Worm (Caenorhabditis elegans) whole organism, L3 larva: ENCODE results near the gene dpy-28.
A peak's percentile ranks its signal among the peaks of the same experiment; 100 is the strongest.

Experiments
- R02D3.7 ChIP-seq: fragments of 150-350 bp; optimal IDR thresholded peaks from 2 replicates; lab custom pipeline; 2014; ENCODE audit warnings: missing biosample characterization, missing genetic modification characterization
- ZK546.5 ChIP-seq: sonication (generic microtip); optimal IDR thresholded peaks from 2 replicates; lab custom pipeline; 2017; ENCODE audit warnings: missing biosample characterization, missing genetic modification characterization
- aly-2 ChIP-seq: fragments of 150-350 bp; optimal IDR thresholded peaks from 2 replicates; lab custom pipeline; 2014; ENCODE audit warnings: missing biosample characterization, missing genetic modification characterization
- ama-1 ChIP-seq: fragments of 150-350 bp; optimal IDR thresholded peaks from 2 replicates; lab custom pipeline; 2018
- ceh-16 ChIP-seq: sonication (generic microtip); optimal IDR thresholded peaks from 2 replicates; lab custom pipeline; 2017; ENCODE audit warnings: missing biosample characterization, missing genetic modification characterization
- ceh-28 ChIP-seq: fragments of 150-350 bp; optimal IDR thresholded peaks from 2 replicates; lab custom pipeline; 2014; ENCODE audit warnings: missing biosample characterization, missing genetic modification reagents, missing genetic modification characterization
- ceh-82 ChIP-seq: fragments of 150-350 bp; optimal IDR thresholded peaks from 2 replicates; lab custom pipeline; 2014; ENCODE audit warnings: missing biosample characterization, missing genetic modification characterization
- ceh-9 ChIP-seq: sonication (generic microtip); optimal IDR thresholded peaks from 2 replicates; lab custom pipeline; 2018; ENCODE audit warnings: missing biosample characterization, missing genetic modification characterization
- daf-12 ChIP-seq: fragments of 150-350 bp; optimal IDR thresholded peaks from 2 replicates; lab custom pipeline; 2014; ENCODE audit warnings: missing biosample characterization, missing genetic modification reagents, missing genetic modification characterization
- egl-27 ChIP-seq: sonication (generic microtip); optimal IDR thresholded peaks from 4 replicates; lab custom pipeline; 2017; ENCODE audit warnings: missing biosample characterization, missing genetic modification reagents, missing genetic modification characterization
- egl-5 ChIP-seq: fragments of 150-350 bp; optimal IDR thresholded peaks from 2 replicates; lab custom pipeline; 2017; ENCODE audit warnings: missing biosample characterization, missing genetic modification reagents, missing genetic modification characterization, inconsistent platforms
- elt-1 ChIP-seq: fragments of 150-350 bp; optimal IDR thresholded peaks from 2 replicates; lab custom pipeline; 2014; ENCODE audit warnings: missing biosample characterization, missing genetic modification characterization
- elt-2 ChIP-seq: sonication (generic microtip); optimal IDR thresholded peaks from 2 replicates; lab custom pipeline; 2016; ENCODE audit warnings: missing genetic modification reagents, mild to moderate bottlenecking, missing genetic modification characterization, missing compliant biosample characterization
- elt-3 ChIP-seq, 3 experiments: fragments of 150-350 bp in 1 of 3; sonication (generic microtip) in 2 of 3; optimal IDR thresholded peaks; 2 replicates in 2 of 3; 4 replicates in 1 of 3; lab custom pipeline; 2014 to 2017; ENCODE audit warnings: missing biosample characterization in 3 of 3, missing genetic modification characterization in 3 of 3
- eor-1 ChIP-seq, 2 experiments: fragments of 150-350 bp; optimal IDR thresholded peaks; 2 replicates each; lab custom pipeline; 2014 to 2018; ENCODE audit warnings: missing biosample characterization in 2 of 2, missing genetic modification characterization in 2 of 2
- fkh-10 ChIP-seq: sonication (generic microtip); optimal IDR thresholded peaks from 2 replicates; lab custom pipeline; 2017; ENCODE audit warnings: missing biosample characterization, missing genetic modification reagents, missing genetic modification characterization
- fos-1 ChIP-seq: fragments of 150-350 bp; optimal IDR thresholded peaks from 2 replicates; lab custom pipeline; 2014; ENCODE audit warnings: missing biosample characterization, missing genetic modification characterization
- hmg-11 ChIP-seq: sonication (generic microtip); optimal IDR thresholded peaks from 2 replicates; lab custom pipeline; 2016; ENCODE audit warnings: missing genetic modification characterization, missing compliant biosample characterization
- jun-1 ChIP-seq: fragments of 150-350 bp; optimal IDR thresholded peaks from 2 replicates; lab custom pipeline; 2014; ENCODE audit warnings: missing biosample characterization, missing genetic modification reagents, missing genetic modification characterization
- lin-15B ChIP-seq: fragments of 150-350 bp; optimal IDR thresholded peaks from 2 replicates; lab custom pipeline; 2014; ENCODE audit warnings: missing biosample characterization, missing genetic modification characterization
- lin-39 ChIP-seq: fragments of 150-350 bp; optimal IDR thresholded peaks from 2 replicates; lab custom pipeline; 2018; ENCODE audit warnings: missing biosample characterization, missing genetic modification reagents, missing genetic modification characterization
- lsy-12 ChIP-seq: sonication (generic microtip); optimal IDR thresholded peaks from 2 replicates; lab custom pipeline; 2016; ENCODE audit warnings: mild to moderate bottlenecking, missing genetic modification characterization, missing compliant biosample characterization
- mdl-1 ChIP-seq: fragments of 150-350 bp; optimal IDR thresholded peaks from 2 replicates; lab custom pipeline; 2014; ENCODE audit warnings: missing biosample characterization, missing genetic modification characterization
- mml-1 ChIP-seq: fragments of 150-350 bp; sonication (generic microtip); optimal IDR thresholded peaks from 3 replicates; lab custom pipeline; 2014; ENCODE audit warnings: missing biosample characterization, missing genetic modification characterization
- nfya-1 ChIP-seq: sonication (generic microtip); optimal IDR thresholded peaks from 2 replicates; lab custom pipeline; 2017; ENCODE audit warnings: missing genetic modification characterization, mild to moderate bottlenecking, missing compliant biosample characterization, antibody characterized with exemption, moderate library complexity; ENCODE audit not compliant: insufficient read depth
- nhr-11 ChIP-seq: fragments of 150-350 bp; optimal IDR thresholded peaks from 2 replicates; lab custom pipeline; 2014; ENCODE audit warnings: missing biosample characterization, missing genetic modification characterization
- nhr-12 ChIP-seq: fragments of 150-350 bp; optimal IDR thresholded peaks from 2 replicates; lab custom pipeline; 2014; ENCODE audit warnings: missing biosample characterization, missing genetic modification characterization
- nhr-23 ChIP-seq: fragments of 150-350 bp; optimal IDR thresholded peaks from 2 replicates; lab custom pipeline; 2014; ENCODE audit warnings: missing biosample characterization, missing genetic modification reagents, missing genetic modification characterization
- nhr-237 ChIP-seq: fragments of 150-350 bp; optimal IDR thresholded peaks from 2 replicates; lab custom pipeline; 2014; ENCODE audit warnings: missing biosample characterization, missing genetic modification characterization
- nhr-25 ChIP-seq: sonication (generic microtip); optimal IDR thresholded peaks from 2 replicates; lab custom pipeline; 2017; ENCODE audit warnings: missing biosample characterization, missing genetic modification characterization
- nhr-28 ChIP-seq: fragments of 150-350 bp; optimal IDR thresholded peaks from 2 replicates; lab custom pipeline; 2014; ENCODE audit warnings: missing biosample characterization, missing genetic modification characterization
- nhr-43 ChIP-seq: sonication (generic microtip); optimal IDR thresholded peaks from 2 replicates; lab custom pipeline; 2016; ENCODE audit warnings: mild to moderate bottlenecking, missing genetic modification characterization, missing compliant biosample characterization; ENCODE audit not compliant: poor library complexity, severe bottlenecking
- nhr-67 ChIP-seq: fragments of 150-350 bp; optimal IDR thresholded peaks from 2 replicates; lab custom pipeline; 2014; ENCODE audit warnings: missing biosample characterization, missing genetic modification characterization
- nhr-76 ChIP-seq: fragments of 150-350 bp; sonication (generic microtip); optimal IDR thresholded peaks from 5 replicates; lab custom pipeline; 2014; ENCODE audit warnings: missing biosample characterization, missing genetic modification characterization
- nhr-77 ChIP-seq: fragments of 150-350 bp; optimal IDR thresholded peaks from 2 replicates; lab custom pipeline; 2014; ENCODE audit warnings: missing biosample characterization, missing genetic modification characterization
- pha-4 ChIP-seq: fragments of 150-350 bp; optimal IDR thresholded peaks from 2 replicates; lab custom pipeline; 2014; ENCODE audit warnings: missing biosample characterization, missing genetic modification reagents, missing genetic modification characterization
- pqm-1 ChIP-seq: fragments of 150-350 bp; optimal IDR thresholded peaks from 2 replicates; lab custom pipeline; 2017; ENCODE audit warnings: missing biosample characterization, missing genetic modification characterization, inconsistent platforms
- sea-2 ChIP-seq: fragments of 150-350 bp; sonication (generic microtip); optimal IDR thresholded peaks from 4 replicates; lab custom pipeline; 2014; ENCODE audit warnings: missing biosample characterization, missing genetic modification reagents, missing genetic modification characterization
- skn-1 ChIP-seq: fragments of 150-350 bp; optimal IDR thresholded peaks from 2 replicates; lab custom pipeline; 2014; ENCODE audit warnings: missing biosample characterization, missing genetic modification characterization
- snpc-4 ChIP-seq: fragments of 150-350 bp; optimal IDR thresholded peaks from 2 replicates; lab custom pipeline; 2014; ENCODE audit warnings: missing biosample characterization, missing genetic modification characterization
- tbx-2 ChIP-seq: sonication (generic microtip); optimal IDR thresholded peaks from 2 replicates; lab custom pipeline; 2016; ENCODE audit warnings: mild to moderate bottlenecking, missing genetic modification characterization, missing compliant biosample characterization
- unc-39 ChIP-seq: sonication (generic microtip); optimal IDR thresholded peaks from 4 replicates; lab custom pipeline; 2017; ENCODE audit warnings: missing biosample characterization, missing genetic modification characterization
- unc-62 ChIP-seq: fragments of 150-350 bp; sonication (generic microtip); optimal IDR thresholded peaks from 4 replicates; lab custom pipeline; 2014; ENCODE audit warnings: missing biosample characterization, missing genetic modification reagents, missing genetic modification characterization
- zag-1 ChIP-seq: fragments of 150-350 bp; optimal IDR thresholded peaks from 2 replicates; lab custom pipeline; 2014; ENCODE audit warnings: missing biosample characterization, missing genetic modification characterization
- ztf-11 ChIP-seq: fragments of 150-350 bp; optimal IDR thresholded peaks from 2 replicates; lab custom pipeline; 2014; ENCODE audit warnings: missing biosample characterization, missing genetic modification characterization
- ztf-4 ChIP-seq: fragments of 150-350 bp; optimal IDR thresholded peaks from 2 replicates; lab custom pipeline; 2014; ENCODE audit warnings: missing biosample characterization, missing genetic modification characterization

Gene dpy-28

ce11 chrIII:10718078-10718477, 44.9 kb upstream of the dpy-28 start:
- no peak for TF ChIP-seq nfya-1
- peak; percentile 16 for TF ChIP-seq nhr-43 (tag; lab: Kevin White, UChicago)
- TF ChIP-seq nhr-25 = no peak
- TF ChIP-seq nhr-23 = peak; percentile 12
- TF ChIP-seq mdl-1 (tag; lab: Kevin White, UChicago) = no peak
- TF ChIP-seq nhr-67 (tag; lab: Kevin White, UChicago) = no peak
- TF ChIP-seq fkh-10 (GFP tag; lab: Kevin White, UChicago) = no peak
- peak; percentile 38 for TF ChIP-seq pqm-1 (tag; lab: Kevin White, UChicago)
- TF ChIP-seq lsy-12 (tag; lab: Kevin White, UChicago) = peak; percentile 5
- TF ChIP-seq nhr-11 (tag; lab: Kevin White, UChicago) = no peak
- no peak for TF ChIP-seq nhr-28
- peak; percentile 62 for TF ChIP-seq ama-1
- TF ChIP-seq unc-39 (tag; lab: Kevin White, UChicago) = no peak

ce11 chrIII:10719057-10719456, 43.9 kb upstream of the dpy-28 start:
- peak; percentile 81 for TF ChIP-seq elt-2 (tag; lab: Kevin White, UChicago)
- no peak for TF ChIP-seq nhr-237 (tag; lab: Kevin White, UChicago)
- no peak for TF ChIP-seq daf-12 (tag; lab: Kevin White, UChicago)
- peak; percentile 93 for TF ChIP-seq pqm-1 (tag; lab: Kevin White, UChicago)
- no peak for TF ChIP-seq egl-5 (tag; lab: Kevin White, UChicago)
- no peak for TF ChIP-seq mml-1 (tag; lab: Kevin White, UChicago)
- peak; percentile 61 for TF ChIP-seq pha-4 (tag; lab: Kevin White, UChicago)
- peak; percentile 2 for TF ChIP-seq nhr-25
- no peak for TF ChIP-seq elt-1 (tag; lab: Kevin White, UChicago)
- no peak for TF ChIP-seq lsy-12 (tag; lab: Kevin White, UChicago)
- TF ChIP-seq nhr-67 (tag; lab: Kevin White, UChicago) = no peak
- TF ChIP-seq R02D3.7 (tag; lab: Kevin White, UChicago) = no peak
- TF ChIP-seq jun-1 (tag; lab: Kevin White, UChicago) = peak; percentile 43
- no peak for TF ChIP-seq tbx-2
- TF ChIP-seq ceh-28 = peak; percentile 3
- TF ChIP-seq mdl-1 (tag; lab: Kevin White, UChicago) = peak; percentile 22
- peak; percentile 9 for TF ChIP-seq ama-1
- no peak for TF ChIP-seq ZK546.5 (tag; lab: Kevin White, UChicago)

ce11 chrIII:10720170-10720569, 42.8 kb upstream of the dpy-28 start:
- TF ChIP-seq unc-62 (no peak), R02D3.7 (tag; lab: Kevin White, UChicago) (peak; percentile 56), nhr-76 (tag; lab: Kevin White, UChicago) (no peak), mdl-1 (tag; lab: Kevin White, UChicago) (peak; percentile 70), skn-1 (tag; lab: Kevin White, UChicago) (peak; percentile 20), nhr-28 (no peak), lin-39 (tag; lab: Kevin White, UChicago) (peak; percentile 86), ZK546.5 (tag; lab: Kevin White, UChicago) (no peak), mml-1 (tag; lab: Kevin White, UChicago) (no peak), egl-5 (tag; lab: Kevin White, UChicago) (peak; percentile 82), elt-3 (tag; optimal IDR thresholded peaks at IDR 0.05; lab: Kevin White, UChicago) (no peak), tbx-2 (peak; percentile 33), nfya-1 (peak; percentile 97), ztf-11 (tag; lab: Kevin White, UChicago) (no peak), nhr-67 (tag; lab: Kevin White, UChicago) (no peak), nhr-25 (peak; percentile 81), ceh-9 (no peak), sea-2 (GFP tag; lab: Kevin White, UChicago) (no peak), jun-1 (tag; lab: Kevin White, UChicago) (peak; percentile 87), nhr-11 (tag; lab: Kevin White, UChicago) (peak; percentile 6), nhr-77 (tag; lab: Kevin White, UChicago) (no peak), pqm-1 (tag; lab: Kevin White, UChicago) (peak; percentile 68), fos-1 (no peak), pha-4 (tag; lab: Kevin White, UChicago) (peak; percentile 88), nhr-43 (tag; lab: Kevin White, UChicago) (peak; percentile 22), eor-1 (tag; optimal IDR thresholded peaks at IDR 0.05; lab: Kevin White, UChicago) (no peak), nhr-23 (peak; percentile 75), fkh-10 (GFP tag; lab: Kevin White, UChicago) (peak; percentile 29), elt-2 (tag; lab: Kevin White, UChicago) (peak; percentile 86), daf-12 (tag; lab: Kevin White, UChicago) (no peak), aly-2 (no peak), ceh-16 (no peak), nhr-12 (tag; lab: Kevin White, UChicago) (no peak), ceh-82 (peak; percentile 45), egl-27 (peak; percentile 29), unc-39 (tag; lab: Kevin White, UChicago) (no peak), ztf-4 (no peak), hmg-11 (peak; percentile 98), zag-1 (no peak), lin-15B (peak; percentile 80), ceh-28 (peak; percentile 95), snpc-4 (tag; lab: Kevin White, UChicago) (peak; percentile 50), nhr-237 (tag; lab: Kevin White, UChicago) (no peak)
